Worm (Caenorhabditis elegans): ENCODE measurements around the gene F42G4.5.
"Not testable (repeated sequence)": the region's sequence is repeated elsewhere in the genome, so short reads cannot be mapped to it uniquely, and the experiment has no call there.

DNA sequence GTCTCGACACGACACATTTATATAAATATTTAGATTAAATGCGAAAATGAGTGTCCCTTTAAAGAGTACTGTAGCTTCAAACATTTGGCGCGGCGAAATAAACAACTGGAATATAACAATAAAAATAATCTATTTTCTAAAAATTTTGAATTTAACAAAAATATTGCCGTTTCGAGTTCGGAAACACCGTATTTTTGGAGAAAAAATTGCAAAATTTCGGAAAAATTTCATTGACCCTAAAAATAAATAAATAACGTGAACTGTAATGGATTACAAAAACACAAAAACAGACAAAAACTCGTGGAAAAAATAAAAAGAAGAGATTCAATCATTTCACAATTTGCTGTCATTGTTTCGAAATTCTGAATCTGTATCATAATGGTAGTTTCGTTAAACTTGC, 25.7 kb upstream of the F42G4.5 start, which contains the start of gene F42G4.2:
- not testable (repeated sequence) for TF ChIP-seq lir-3 (tag; optimal IDR thresholded peaks at IDR 0.05; ENCODE audit: poor library complexity); ama-1 (optimal IDR thresholded peaks at IDR 0.05); rnt-1 (tag; optimal IDR thresholded peaks at IDR 0.05)

Data from whole organism, L1 larva.